Worm (Caenorhabditis elegans) whole organism, L4 larva: ENCODE data around the gene F07D3.3.

Experiments
- D1046.2 ChIP-seq: fragments of 200-800 bp; sonication (Bioruptor generic); IDR thresholded peaks from 2 replicates; pipeline ENCODE4 v1.3.6; 2022; ENCODE audit warnings: missing genetic modification characterization, missing compliant biosample characterization
- F10B5.3 ChIP-seq: sonication (generic microtip); optimal IDR thresholded peaks from 2 replicates; lab custom pipeline; 2016; ENCODE audit warnings: mild to moderate bottlenecking, missing genetic modification characterization, missing compliant biosample characterization
- F44E2.7 ChIP-seq: fragments of 200-800 bp; sonication (Bioruptor generic); IDR thresholded peaks from 2 replicates; pipeline ENCODE4 v2.1.2; 2022; ENCODE audit warnings: missing genetic modification characterization, missing compliant biosample characterization
- F49E8.2 ChIP-seq: sonication (generic microtip); optimal IDR thresholded peaks from 2 replicates; lab custom pipeline; 2016; ENCODE audit warnings: missing compliant biosample characterization, mild to moderate bottlenecking, missing genetic modification characterization, borderline replicate concordance
- T26A8.4 ChIP-seq: fragments of 200-800 bp; sonication (Bioruptor generic); IDR thresholded peaks from 2 replicates; pipeline ENCODE4 v1.3.6; 2022; ENCODE audit warnings: missing genetic modification characterization, missing compliant biosample characterization
- Y75B8A.6 ChIP-seq: fragments of 200-800 bp; sonication (Bioruptor generic); IDR thresholded peaks from 2 replicates; pipeline ENCODE4 v1.3.6; 2022; ENCODE audit warnings: missing genetic modification reagents, missing genetic modification characterization, missing compliant biosample characterization
- ama-1 ChIP-seq: fragments of 150-350 bp; optimal IDR thresholded peaks from 2 replicates; lab custom pipeline; 2014; ENCODE audit warnings: inconsistent platforms, mixed read lengths
- ceh-44 ChIP-seq: fragments of 200-800 bp; sonication (Bioruptor generic); IDR thresholded peaks from 2 replicates; pipeline ENCODE4 v1.3.6; 2022; ENCODE audit warnings: missing genetic modification reagents, missing genetic modification characterization, missing compliant biosample characterization
- ceh-62 ChIP-seq: sonication (generic microtip); optimal IDR thresholded peaks from 2 replicates; lab custom pipeline; 2017; ENCODE audit warnings: missing biosample characterization, missing genetic modification characterization
- cey-2 ChIP-seq: sonication (generic microtip); optimal IDR thresholded peaks from 3 replicates; lab custom pipeline; 2017; ENCODE audit warnings: missing genetic modification characterization, mild to moderate bottlenecking, missing compliant biosample characterization, antibody characterized with exemption, borderline replicate concordance; ENCODE audit not compliant: insufficient read depth
- daf-19 ChIP-seq: fragments of 200-800 bp; sonication (Bioruptor generic); conservative IDR thresholded peaks from 2 replicates; pipeline ENCODE4 v1.3.6; 2022; ENCODE audit warnings: missing genetic modification characterization, missing compliant biosample characterization
- dmd-6 ChIP-seq: fragments of 200-800 bp; sonication (Bioruptor generic); IDR thresholded peaks from 2 replicates; pipeline ENCODE4 v1.3.6; 2022; ENCODE audit warnings: missing genetic modification reagents, missing genetic modification characterization, missing compliant biosample characterization
- duxl-1 ChIP-seq: sonication (generic microtip); optimal IDR thresholded peaks from 2 replicates; lab custom pipeline; 2016; ENCODE audit warnings: mild to moderate bottlenecking, missing genetic modification characterization, moderate library complexity, missing compliant biosample characterization; ENCODE audit not compliant: poor library complexity
- dve-1 ChIP-seq: sonication (generic microtip); optimal IDR thresholded peaks from 2 replicates; lab custom pipeline; 2017; ENCODE audit warnings: antibody characterized with exemption, mild to moderate bottlenecking, missing genetic modification characterization, missing compliant biosample characterization; ENCODE audit not compliant: insufficient read depth
- fkh-10 ChIP-seq: fragments of 150-350 bp; optimal IDR thresholded peaks from 2 replicates; lab custom pipeline; 2014; ENCODE audit warnings: missing biosample characterization, missing genetic modification reagents, missing genetic modification characterization
- gei-8 ChIP-seq: fragments of 200-800 bp; sonication (Bioruptor generic); optimal IDR thresholded peaks from 2 replicates; lab custom pipeline; 2018; ENCODE audit warnings: mild to moderate bottlenecking, missing genetic modification characterization, missing compliant biosample characterization
- hif-1 ChIP-seq, 2 experiments: sonication (generic microtip); optimal IDR thresholded peaks; 2 replicates each; lab custom pipeline; 2016 to 2017; ENCODE audit warnings: missing compliant biosample characterization in 2 of 2, missing genetic modification characterization in 2 of 2, missing genetic modification reagents in 2 of 2, missing genotype in 2 of 2, mild to moderate bottlenecking in 1 of 2
- jun-1 ChIP-seq: fragments of 150-350 bp; optimal IDR thresholded peaks from 2 replicates; lab custom pipeline; 2014; ENCODE audit warnings: missing biosample characterization, missing genetic modification reagents, missing genetic modification characterization
- lin-39 ChIP-seq: fragments of 150-350 bp; optimal IDR thresholded peaks from 2 replicates; lab custom pipeline; 2014; ENCODE audit warnings: missing biosample characterization, missing genetic modification reagents, missing genetic modification characterization
- lir-3 ChIP-seq: sonication (generic microtip); optimal IDR thresholded peaks from 2 replicates; lab custom pipeline; 2016; ENCODE audit warnings: mild to moderate bottlenecking, missing genetic modification characterization, missing compliant biosample characterization
- madf-9 ChIP-seq: fragments of 200-800 bp; sonication (Bioruptor generic); conservative IDR thresholded peaks from 2 replicates; pipeline ENCODE4 v1.3.6; 2022; ENCODE audit warnings: missing genetic modification reagents, missing genetic modification characterization, missing compliant biosample characterization
- mes-2 ChIP-seq: sonication (generic microtip); optimal IDR thresholded peaks from 2 replicates; lab custom pipeline; 2016; ENCODE audit warnings: missing genotype, mild to moderate bottlenecking, missing genetic modification characterization, missing compliant biosample characterization; ENCODE audit not compliant: poor library complexity, severe bottlenecking
- mxl-3 ChIP-seq: fragments of 200-800 bp; sonication (Bioruptor generic); optimal IDR thresholded peaks from 2 replicates; lab custom pipeline; 2018; ENCODE audit warnings: mild to moderate bottlenecking, missing genetic modification characterization, missing compliant biosample characterization
- nhr-11 ChIP-seq: fragments of 150-350 bp; optimal IDR thresholded peaks from 2 replicates; lab custom pipeline; 2014; ENCODE audit warnings: missing biosample characterization, missing genetic modification characterization
- nhr-28 ChIP-seq: fragments of 150-350 bp; optimal IDR thresholded peaks from 2 replicates; lab custom pipeline; 2014; ENCODE audit warnings: missing biosample characterization, missing genetic modification characterization
- nhr-77 ChIP-seq: fragments of 150-350 bp; optimal IDR thresholded peaks from 2 replicates; lab custom pipeline; 2014; ENCODE audit warnings: missing biosample characterization, missing genetic modification characterization
- pha-4 ChIP-seq, 2 experiments: fragments of 150-350 bp in 1 of 2; fragments of 200-800 bp in 1 of 2; sonication (Bioruptor generic) in 1 of 2; IDR thresholded peaks in 1 of 2; optimal IDR thresholded peaks in 1 of 2; 2 replicates each; pipeline versions ENCODE4 v1.3.6 to Lab custom; 2014 to 2022; ENCODE audit warnings: missing genetic modification characterization in 2 of 2, missing genetic modification reagents in 2 of 2, missing biosample characterization in 1 of 2, missing compliant biosample characterization in 1 of 2
- pqm-1 ChIP-seq: sonication (generic microtip); optimal IDR thresholded peaks from 2 replicates; lab custom pipeline; 2017; ENCODE audit warnings: missing biosample characterization, missing genetic modification characterization
- rbr-2 ChIP-seq: sonication (generic microtip); optimal IDR thresholded peaks from 2 replicates; lab custom pipeline; 2016; ENCODE audit warnings: missing genotype, missing genetic modification characterization, missing compliant biosample characterization
- saeg-2 ChIP-seq: fragments of 200-800 bp; sonication (Bioruptor generic); IDR thresholded peaks from 2 replicates; pipeline ENCODE4 v1.3.6; 2022; ENCODE audit warnings: missing genetic modification reagents, missing genetic modification characterization, missing compliant biosample characterization
- set-16 ChIP-seq: fragments of 200-800 bp; sonication (Bioruptor generic); IDR thresholded peaks from 2 replicates; pipeline ENCODE4 v1.3.6; 2022; ENCODE audit warnings: missing genetic modification reagents, missing genetic modification characterization, missing compliant biosample characterization
- skn-1 ChIP-seq: fragments of 150-350 bp; optimal IDR thresholded peaks from 2 replicates; lab custom pipeline; 2014; ENCODE audit warnings: missing biosample characterization, missing genetic modification characterization
- snpc-1.2 ChIP-seq: fragments of 200-800 bp; sonication (Bioruptor generic); IDR thresholded peaks from 2 replicates; pipeline ENCODE4 v1.3.6; 2022; ENCODE audit warnings: missing genetic modification reagents, missing genetic modification characterization, missing compliant biosample characterization
- snpc-4 ChIP-seq: fragments of 150-350 bp; optimal IDR thresholded peaks from 2 replicates; lab custom pipeline; 2014; ENCODE audit warnings: missing biosample characterization, missing genetic modification characterization
- spr-1 ChIP-seq: sonication (generic microtip); optimal IDR thresholded peaks from 2 replicates; lab custom pipeline; 2016; ENCODE audit warnings: mild to moderate bottlenecking, missing genetic modification characterization, missing compliant biosample characterization
- unc-130 ChIP-seq: sonication (generic microtip); optimal IDR thresholded peaks from 2 replicates; lab custom pipeline; 2016; ENCODE audit warnings: missing genetic modification reagents, missing genetic modification characterization, missing compliant biosample characterization
- unc-39 ChIP-seq: sonication (generic microtip); optimal IDR thresholded peaks from 2 replicates; lab custom pipeline; 2017; ENCODE audit warnings: missing biosample characterization, missing genetic modification characterization
- unc-62 ChIP-seq, 3 experiments: fragments of 150-350 bp in 1 of 3; sonication (generic microtip); optimal IDR thresholded peaks in 2 of 3; peaks in 1 of 3; 1 replicate in 1 of 3; 2 replicates in 2 of 3; lab custom pipeline; 2014 to 2017; ENCODE audit warnings: missing biosample characterization in 3 of 3, missing genetic modification characterization in 3 of 3, missing genetic modification reagents in 3 of 3, missing genotype in 1 of 3

Gene F07D3.3

ce11 chrV:9473924-9474323 lies 11.4 kb upstream of the F07D3.3 start:
- no peak for TF ChIP-seq saeg-2 (GFP tag; lab: Robert Waterston, UW)
- no peak for TF ChIP-seq snpc-1.2 (GFP tag; lab: Robert Waterston, UW)
- TF ChIP-seq gei-8 (GFP tag; lab: Kevin White, UChicago), result no peak
- no peak for TF ChIP-seq daf-19 (GFP tag; lab: Robert Waterston, UW)
- TF ChIP-seq F49E8.2 (tag; lab: Kevin White, UChicago), result no peak
- TF ChIP-seq dmd-6, result no peak
- TF ChIP-seq skn-1 (tag; lab: Kevin White, UChicago), result no peak
- no peak for TF ChIP-seq duxl-1 (tag; lab: Kevin White, UChicago)
- TF ChIP-seq spr-1 (tag; lab: Kevin White, UChicago), result no peak
- no peak for TF ChIP-seq madf-9
- TF ChIP-seq mxl-3, result no peak
- no peak for TF ChIP-seq mes-2 (tag; lab: Kevin White, UChicago)
- TF ChIP-seq lin-39, result no peak
- no peak for TF ChIP-seq unc-39 (tag; lab: Kevin White, UChicago)
- TF ChIP-seq lir-3 (tag; lab: Kevin White, UChicago), result no peak
- TF ChIP-seq rbr-2 (tag; lab: Kevin White, UChicago), result no peak
- TF ChIP-seq D1046.2, result no peak
- no peak for TF ChIP-seq jun-1 (tag; lab: Kevin White, UChicago)
- no peak for TF ChIP-seq ceh-44 (GFP tag; lab: Robert Waterston, UW)

- TF ChIP-seq pqm-1 (no peak), ceh-44 (GFP tag; lab: Robert Waterston, UW) (no peak), pha-4 (GFP tag; IDR thresholded peaks at IDR 0.05; lab: Robert Waterston, UW) (no peak), pha-4 (tag; optimal IDR thresholded peaks at IDR 0.05; lab: Kevin White, UChicago) (no peak), cey-2 (no peak), F44E2.7 (no peak), dve-1 (tag; lab: Kevin White, UChicago) (no peak), T26A8.4 (GFP tag; lab: Robert Waterston, UW) (no peak), fkh-10 (GFP tag; lab: Kevin White, UChicago) (no peak), unc-130 (GFP tag; lab: Kevin White, UChicago) (no peak), jun-1 (tag; lab: Kevin White, UChicago) (no peak)
Measured at ce11 chrV:9471675-9472074, 9.2 kb upstream of the F07D3.3 start, which contains the start of gene flp-6. flp-6 (plus strand) TSS chrV:9471975.

DNA sequence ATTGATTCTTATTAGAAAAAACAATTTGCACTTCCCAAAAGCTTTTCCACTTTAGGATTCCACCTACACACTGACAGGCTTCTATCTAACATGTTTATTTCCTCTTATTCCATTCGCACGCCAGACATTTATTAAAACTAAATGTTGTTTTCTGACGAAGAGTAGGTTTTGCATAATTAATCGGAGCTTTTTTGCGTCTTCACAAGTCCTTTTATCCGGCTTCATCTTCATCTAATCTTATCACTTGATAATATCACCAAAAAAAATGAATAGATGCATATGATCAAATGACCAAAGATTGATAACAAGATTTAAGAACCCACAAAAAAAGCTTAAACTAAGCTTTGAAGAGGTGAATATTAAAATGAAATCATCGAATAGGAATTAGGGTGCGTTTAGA lies 3.0 kb upstream of the F07D3.3 start:
- TF ChIP-seq nhr-28 (tag; lab: Kevin White, UChicago) (no peak), Y75B8A.6 (GFP tag; lab: Robert Waterston, UW) (no peak), F10B5.3 (no peak), lir-3 (tag; lab: Kevin White, UChicago) (no peak), pqm-1 (no peak), ama-1 (lab: Kevin White, UChicago) (no peak), ceh-62 (tag; lab: Kevin White, UChicago) (no peak), D1046.2 (no peak), nhr-77 (tag; lab: Kevin White, UChicago) (no peak), nhr-11 (tag; lab: Kevin White, UChicago) (no peak), set-16 (no peak)

DNA sequence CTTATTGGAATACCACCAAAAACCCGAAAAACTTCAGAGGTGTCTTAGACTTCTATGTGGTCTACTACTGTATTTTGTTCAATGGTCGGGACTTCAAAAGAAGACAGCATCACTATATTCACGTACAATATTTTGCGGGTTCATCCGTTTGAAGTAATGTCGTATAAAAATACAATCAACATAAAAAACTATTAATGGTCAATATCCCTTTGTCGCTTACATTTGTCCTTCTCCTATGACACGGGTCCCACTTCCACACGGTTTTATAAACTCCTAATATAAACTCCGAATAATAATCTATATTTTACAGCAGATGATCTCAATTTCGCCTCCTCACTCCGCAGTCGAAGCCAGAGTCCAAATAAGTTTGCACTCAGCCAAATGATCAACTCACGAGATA lies 5.0 kb downstream of the F07D3.3 start:
- TF ChIP-seq snpc-4 (tag; lab: Kevin White, UChicago), result no peak
- TF ChIP-seq hif-1 (tag; optimal IDR thresholded peaks at IDR 0.05; lab: Kevin White, UChicago), result no peak
- TF ChIP-seq unc-62 (GFP tag; optimal IDR thresholded peaks at IDR 0.05 in 1 of 2; lab: Kevin White, UChicago), result peak in 1 of 2 experiments; percentile 94
- TF ChIP-seq unc-62 (tag; optimal IDR thresholded peaks at IDR 0.05; lab: Kevin White, UChicago), result no peak
